Worm (Caenorhabditis elegans) whole organism, L1 larva: ENCODE data around the gene ttll-12.

Experiments
- F16B12.6 ChIP-seq: fragments of 150-350 bp; optimal IDR thresholded peaks from 2 replicates; lab custom pipeline; 2014; ENCODE audit warnings: missing biosample characterization, missing genetic modification characterization
- aha-1 ChIP-seq: fragments of 150-350 bp; optimal IDR thresholded peaks from 2 replicates; lab custom pipeline; 2014; ENCODE audit warnings: missing biosample characterization, missing genetic modification characterization
- blmp-1 ChIP-seq: fragments of 150-350 bp; optimal IDR thresholded peaks from 2 replicates; lab custom pipeline; 2014; ENCODE audit warnings: missing biosample characterization, missing genetic modification characterization
- ceh-90 ChIP-seq: sonication (generic microtip); optimal IDR thresholded peaks from 2 replicates; lab custom pipeline; 2016; ENCODE audit warnings: missing genetic modification characterization, missing compliant biosample characterization
- dsc-1 ChIP-seq: sonication (generic microtip); optimal IDR thresholded peaks from 2 replicates; lab custom pipeline; 2016; ENCODE audit warnings: mild to moderate bottlenecking, missing genetic modification characterization, missing compliant biosample characterization
- efl-1 ChIP-seq, 4 experiments: fragments of 150-350 bp; optimal IDR thresholded peaks in 3 of 4; peaks in 1 of 4; 1 replicate in 1 of 4; 2 replicates in 3 of 4; lab custom pipeline; 2014; ENCODE audit warnings: missing biosample characterization in 2 of 4, missing genetic modification characterization in 2 of 4, missing genetic modification reagents in 2 of 4
- elt-2 ChIP-seq: sonication (generic microtip); optimal IDR thresholded peaks from 2 replicates; lab custom pipeline; 2016; ENCODE audit warnings: missing genetic modification characterization, mild to moderate bottlenecking, inconsistent platforms, missing compliant biosample characterization, missing genetic modification reagents
- elt-3 ChIP-seq, 6 experiments: fragments of 150-350 bp in 1 of 6; sonication (generic microtip); optimal IDR thresholded peaks; 2 replicates each; lab custom pipeline; 2017 to 2018; ENCODE audit warnings: missing biosample characterization in 6 of 6, missing genetic modification characterization in 6 of 6, inconsistent platforms in 1 of 6
- fkh-8 ChIP-seq: sonication (generic microtip); optimal IDR thresholded peaks from 2 replicates; lab custom pipeline; 2016; ENCODE audit warnings: mild to moderate bottlenecking, missing genetic modification characterization, missing compliant biosample characterization
- grh-1 ChIP-seq: fragments of 200-800 bp; sonication (Bioruptor generic); IDR thresholded peaks from 2 replicates; pipeline ENCODE4 v1.3.6; 2022; ENCODE audit warnings: missing genetic modification reagents, missing genetic modification characterization, missing compliant biosample characterization
- hlh-17 ChIP-seq: fragments of 200-800 bp; sonication (Bioruptor generic); optimal IDR thresholded peaks from 2 replicates; lab custom pipeline; 2018; ENCODE audit warnings: missing genetic modification characterization, mild to moderate bottlenecking, missing compliant biosample characterization, moderate library complexity, borderline replicate concordance
- isw-1 ChIP-seq: fragments of 200-800 bp; sonication (Bioruptor generic); IDR thresholded peaks from 2 replicates; pipeline ENCODE4 v1.3.6; 2022; ENCODE audit warnings: missing genetic modification characterization, missing compliant biosample characterization
- lin-14 ChIP-seq: fragments of 200-800 bp; sonication (Bioruptor generic); optimal IDR thresholded peaks from 2 replicates; lab custom pipeline; 2018; ENCODE audit warnings: mild to moderate bottlenecking, missing genetic modification characterization, moderate library complexity, missing compliant biosample characterization
- lin-35 ChIP-seq, 2 experiments: fragments of 150-350 bp; optimal IDR thresholded peaks; 2 replicates each; lab custom pipeline; 2014; ENCODE audit warnings: missing biosample characterization in 2 of 2, missing genetic modification characterization in 2 of 2, missing genetic modification reagents in 2 of 2
- lin-39 ChIP-seq: fragments of 150-350 bp; optimal IDR thresholded peaks from 2 replicates; lab custom pipeline; 2014; ENCODE audit warnings: missing biosample characterization, missing genetic modification reagents, missing genetic modification characterization
- lir-3 ChIP-seq: sonication (generic microtip); optimal IDR thresholded peaks from 2 replicates; lab custom pipeline; 2016; ENCODE audit warnings: mild to moderate bottlenecking, missing genetic modification characterization, moderate library complexity, missing compliant biosample characterization; ENCODE audit not compliant: poor library complexity
- lsy-2 ChIP-seq, 2 experiments: fragments of 150-350 bp; optimal IDR thresholded peaks; 2 replicates each; lab custom pipeline; 2014; ENCODE audit warnings: missing biosample characterization in 2 of 2, missing genetic modification characterization in 2 of 2
- mef-2 ChIP-seq: fragments of 150-350 bp; optimal IDR thresholded peaks from 2 replicates; lab custom pipeline; 2014; ENCODE audit warnings: missing biosample characterization, missing genetic modification characterization
- mep-1 ChIP-seq: fragments of 150-350 bp; optimal IDR thresholded peaks from 2 replicates; lab custom pipeline; 2014; ENCODE audit warnings: missing biosample characterization, missing genetic modification characterization
- nhr-11 ChIP-seq: fragments of 150-350 bp; optimal IDR thresholded peaks from 2 replicates; lab custom pipeline; 2014; ENCODE audit warnings: missing biosample characterization, missing genetic modification characterization
- nhr-20 ChIP-seq: sonication (generic microtip); optimal IDR thresholded peaks from 2 replicates; lab custom pipeline; 2016; ENCODE audit warnings: mild to moderate bottlenecking, missing genetic modification characterization, missing compliant biosample characterization
- nhr-237 ChIP-seq: fragments of 150-350 bp; optimal IDR thresholded peaks from 2 replicates; lab custom pipeline; 2014; ENCODE audit warnings: missing biosample characterization, missing genetic modification characterization
- nhr-28 ChIP-seq: fragments of 150-350 bp; optimal IDR thresholded peaks from 2 replicates; lab custom pipeline; 2014; ENCODE audit warnings: missing biosample characterization, missing genetic modification characterization
- nhr-71 ChIP-seq: sonication (generic microtip); optimal IDR thresholded peaks from 2 replicates; lab custom pipeline; 2016; ENCODE audit warnings: mild to moderate bottlenecking, missing genetic modification characterization, moderate library complexity, missing compliant biosample characterization
- nhr-76 ChIP-seq: sonication (generic microtip); optimal IDR thresholded peaks from 2 replicates; lab custom pipeline; 2017; ENCODE audit warnings: missing biosample characterization, missing genetic modification characterization
- nhr-85 ChIP-seq: sonication (generic microtip); peaks from one replicate; lab custom pipeline; 2016; ENCODE audit warnings: missing genetic modification characterization, inconsistent platforms, missing compliant biosample characterization
- pax-3 ChIP-seq: fragments of 200-800 bp; sonication (Bioruptor generic); optimal IDR thresholded peaks from 2 replicates; lab custom pipeline; 2018; ENCODE audit warnings: mild to moderate bottlenecking, missing genetic modification characterization, moderate library complexity, missing compliant biosample characterization
- pqm-1 ChIP-seq: sonication (generic microtip); optimal IDR thresholded peaks from 3 replicates; lab custom pipeline; 2017; ENCODE audit warnings: missing biosample characterization, missing genetic modification characterization
- rnt-1 ChIP-seq: sonication (generic microtip); optimal IDR thresholded peaks from 2 replicates; lab custom pipeline; 2016; ENCODE audit warnings: mild to moderate bottlenecking, missing genetic modification characterization, moderate library complexity, missing compliant biosample characterization
- skn-1 ChIP-seq: fragments of 150-350 bp; optimal IDR thresholded peaks from 2 replicates; lab custom pipeline; 2014; ENCODE audit warnings: missing biosample characterization, missing genetic modification characterization
- snpc-4 ChIP-seq: fragments of 150-350 bp; optimal IDR thresholded peaks from 2 replicates; lab custom pipeline; 2014; ENCODE audit warnings: missing biosample characterization, missing genetic modification characterization
- snu-23 ChIP-seq: sonication (generic microtip); optimal IDR thresholded peaks from 2 replicates; lab custom pipeline; 2016; ENCODE audit warnings: missing genetic modification characterization, missing compliant biosample characterization
- sox-4 ChIP-seq: sonication (generic microtip); optimal IDR thresholded peaks from 2 replicates; lab custom pipeline; 2016; ENCODE audit warnings: missing genetic modification characterization, missing compliant biosample characterization
- tbx-2 ChIP-seq: sonication (generic microtip); optimal IDR thresholded peaks from 2 replicates; lab custom pipeline; 2016; ENCODE audit warnings: missing genetic modification characterization, missing compliant biosample characterization
- unc-130 ChIP-seq: fragments of 150-350 bp; optimal IDR thresholded peaks from 2 replicates; lab custom pipeline; 2017; ENCODE audit warnings: missing biosample characterization, missing genetic modification characterization, inconsistent platforms
- unc-98 ChIP-seq: fragments of 200-800 bp; sonication (Bioruptor generic); IDR thresholded peaks from 2 replicates; pipeline ENCODE4 v1.3.6; 2022; ENCODE audit warnings: missing genetic modification characterization, missing compliant biosample characterization
- ztf-11 ChIP-seq, 2 experiments: sonication (generic microtip); optimal IDR thresholded peaks; 2 replicates each; lab custom pipeline; 2016 to 2017; ENCODE audit warnings: missing genetic modification characterization in 2 of 2, missing biosample characterization in 1 of 2, missing compliant biosample characterization in 1 of 2
- ztf-4 ChIP-seq: fragments of 150-350 bp; optimal IDR thresholded peaks from 2 replicates; lab custom pipeline; 2014; ENCODE audit warnings: missing biosample characterization, missing genetic modification characterization

Gene ttll-12

ce11 chrII:9322870-9323349 lies 15.9 kb upstream of the ttll-12 start, which contains the start of gene rab-39 (continued):
- no peak for TF ChIP-seq nhr-76 (tag; lab: Kevin White, UChicago)
- TF ChIP-seq nhr-20 (tag; lab: Kevin White, UChicago): peak; percentile 4
- TF ChIP-seq blmp-1: peak; percentile 45
- peak; percentile 21 to 42 for TF ChIP-seq lin-35 (GFP tag; optimal IDR thresholded peaks at IDR 0.05; lab: Kevin White, UChicago)
- no peak for TF ChIP-seq ztf-11 (tag; optimal IDR thresholded peaks at IDR 0.05; lab: Kevin White, UChicago)
- no peak for TF ChIP-seq nhr-237 (tag; lab: Kevin White, UChicago)
- TF ChIP-seq pqm-1 (tag; lab: Kevin White, UChicago): no peak
- no peak for TF ChIP-seq lin-39 (tag; lab: Kevin White, UChicago)
- TF ChIP-seq unc-98 (GFP tag; lab: Robert Waterston, UW): no peak
- peak; percentile 7 for TF ChIP-seq snu-23 (GFP tag; lab: Kevin White, UChicago)
- TF ChIP-seq elt-3 (tag; optimal IDR thresholded peaks at IDR 0.05; lab: Kevin White, UChicago): no peak
- no peak for TF ChIP-seq ceh-90 (tag; lab: Kevin White, UChicago)
- TF ChIP-seq skn-1: peak; percentile 32
- no peak for TF ChIP-seq mef-2 (tag; lab: Kevin White, UChicago)
- no peak for TF ChIP-seq nhr-28 (tag; lab: Kevin White, UChicago)
- TF ChIP-seq hlh-17: no peak
- TF ChIP-seq pax-3 (tag; lab: Kevin White, UChicago): no peak
- no peak for TF ChIP-seq rnt-1
- TF ChIP-seq F16B12.6 (tag; lab: Kevin White, UChicago): no peak

ce11 chrII:9323660-9324059 lies 15.1 kb upstream of the ttll-12 start, which contains the start of gene egli-1:
Gene egli-1 (plus strand): TSS chrII:9323960.
- TF ChIP-seq dsc-1 (peak; percentile 18), grh-1 (GFP tag; lab: Robert Waterston, UW) (no peak)

ce11 chrII:9324824-9325351 lies 13.9 kb upstream of the ttll-12 start, which contains the start of gene eat-3:
Gene eat-3 (plus strand): TSS chrII:9324874.
- no peak for TF ChIP-seq tbx-2 (tag; lab: Kevin White, UChicago)
- TF ChIP-seq nhr-85: no peak
- no peak for TF ChIP-seq efl-1 (optimal IDR thresholded peaks at IDR 0.05; lab: Kevin White, UChicago)
- TF ChIP-seq efl-1 (GFP tag; optimal IDR thresholded peaks at IDR 0.05 in 1 of 2; lab: Kevin White, UChicago): peak in 1 of 2 experiments; percentile 7
- TF ChIP-seq lir-3 (tag; lab: Kevin White, UChicago): no peak
- TF ChIP-seq mep-1 (tag; lab: Kevin White, UChicago): peak; percentile 19
- peak; percentile 27 for TF ChIP-seq nhr-71 (tag; lab: Kevin White, UChicago)
- TF ChIP-seq aha-1 (tag; lab: Kevin White, UChicago): no peak
- TF ChIP-seq nhr-11 (tag; lab: Kevin White, UChicago): no peak
- peak; percentile 56 for TF ChIP-seq lin-14 (GFP tag; lab: Kevin White, UChicago)
- peak in 1 of 2 experiments; percentile 40 for TF ChIP-seq lsy-2 (tag; optimal IDR thresholded peaks at IDR 0.05; lab: Kevin White, UChicago)
- no peak for TF ChIP-seq isw-1 (GFP tag; lab: Robert Waterston, UW)

ce11 chrII:9325555-9325954 lies 13.2 kb upstream of the ttll-12 start:
- no peak for TF ChIP-seq pqm-1 (tag; lab: Kevin White, UChicago)
- no peak for TF ChIP-seq sox-4 (tag; lab: Kevin White, UChicago)
- no peak for TF ChIP-seq snpc-4
- TF ChIP-seq ztf-4 (tag; lab: Kevin White, UChicago): no peak
- no peak for TF ChIP-seq unc-130
- no peak for TF ChIP-seq ztf-11 (tag; optimal IDR thresholded peaks at IDR 0.05; lab: Kevin White, UChicago)
- peak; percentile 20 for TF ChIP-seq elt-2 (tag; lab: Kevin White, UChicago)
- TF ChIP-seq fkh-8: no peak
